Worm (Caenorhabditis elegans) whole organism, young adult: Measurements from ENCODE around the gene gcy-34.
A peak's percentile ranks its signal among the peaks of the same experiment; 100 is the strongest.

ENCODE experiments used
- D2030.7 ChIP-seq: fragments of 200-800 bp; sonication (Bioruptor generic); IDR thresholded peaks from 2 replicates; pipeline ENCODE4 v1.3.6; 2022; ENCODE audit warnings: missing genetic modification reagents, missing genetic modification characterization, missing compliant biosample characterization
- F37B4.10 ChIP-seq: fragments of 200-800 bp; sonication (Bioruptor generic); IDR thresholded peaks from 2 replicates; pipeline ENCODE4 v1.3.6; 2022; ENCODE audit warnings: missing genetic modification characterization, missing compliant biosample characterization
- F55B11.4 ChIP-seq: sonication (generic microtip); optimal IDR thresholded peaks from 2 replicates; lab custom pipeline; 2016; ENCODE audit warnings: missing compliant biosample characterization, missing genetic modification characterization, borderline replicate concordance; ENCODE audit not compliant: insufficient read depth
- F57A8.1 ChIP-seq: fragments of 200-800 bp; sonication (Bioruptor generic); optimal IDR thresholded peaks from 2 replicates; lab custom pipeline; 2018; ENCODE audit warnings: mild to moderate bottlenecking, missing genetic modification characterization, moderate library complexity, missing compliant biosample characterization
- T07F8.4 ChIP-seq: sonication (generic microtip); optimal IDR thresholded peaks from 2 replicates; lab custom pipeline; 2016; ENCODE audit warnings: mild to moderate bottlenecking, missing genetic modification characterization, moderate library complexity, missing compliant biosample characterization
- Y53F4B.3 ChIP-seq: fragments of 200-800 bp; sonication (Bioruptor generic); IDR thresholded peaks from 2 replicates; pipeline ENCODE4 v1.3.6; 2022; ENCODE audit warnings: missing genetic modification reagents, missing genetic modification characterization, missing compliant biosample characterization
- Y79H2A.3 ChIP-seq: fragments of 200-800 bp; sonication (Bioruptor generic); conservative IDR thresholded peaks from 2 replicates; pipeline ENCODE4 v1.3.6; 2022; ENCODE audit warnings: missing genetic modification reagents, missing genetic modification characterization, missing compliant biosample characterization
- ZK185.1 ChIP-seq: sonication (generic microtip); optimal IDR thresholded peaks from 2 replicates; lab custom pipeline; 2016; ENCODE audit warnings: mild to moderate bottlenecking, missing genetic modification characterization, missing compliant biosample characterization; ENCODE audit not compliant: poor library complexity, severe bottlenecking
- atf-7 ChIP-seq: sonication (generic microtip); optimal IDR thresholded peaks from 2 replicates; lab custom pipeline; 2017; ENCODE audit warnings: mild to moderate bottlenecking, missing genetic modification characterization, missing compliant biosample characterization
- ccch-3 ChIP-seq: fragments of 200-800 bp; sonication (Bioruptor generic); optimal IDR thresholded peaks from 2 replicates; lab custom pipeline; 2018; ENCODE audit warnings: mild to moderate bottlenecking, missing genetic modification characterization, missing compliant biosample characterization
- cebp-1 ChIP-seq, 2 experiments: fragments of 200-800 bp in 1 of 2; sonication (Bioruptor generic) in 1 of 2; sonication (generic microtip) in 1 of 2; IDR thresholded peaks in 1 of 2; optimal IDR thresholded peaks in 1 of 2; 2 replicates each; pipeline versions ENCODE4 v1.3.6 to Lab custom; 2017 to 2022; ENCODE audit warnings: missing compliant biosample characterization in 2 of 2, missing genetic modification characterization in 2 of 2, mild to moderate bottlenecking in 1 of 2, missing genetic modification reagents in 1 of 2, moderate library complexity in 1 of 2
- cebp-2 ChIP-seq: fragments of 200-800 bp; sonication (Bioruptor generic); IDR thresholded peaks from 2 replicates; pipeline ENCODE4 v1.3.6; 2022; ENCODE audit warnings: missing genetic modification characterization, missing compliant biosample characterization
- ceh-100 ChIP-seq: fragments of 200-800 bp; sonication (Bioruptor generic); IDR thresholded peaks from 2 replicates; pipeline ENCODE4 v1.3.6; 2022; ENCODE audit warnings: missing genetic modification reagents, missing genetic modification characterization, missing compliant biosample characterization
- ceh-27 ChIP-seq: fragments of 200-800 bp; sonication (Bioruptor generic); optimal IDR thresholded peaks from 2 replicates; lab custom pipeline; 2018; ENCODE audit warnings: mild to moderate bottlenecking, missing genetic modification characterization, moderate library complexity, missing compliant biosample characterization
- ceh-79 ChIP-seq: sonication (generic microtip); optimal IDR thresholded peaks from 2 replicates; lab custom pipeline; 2017; ENCODE audit warnings: mild to moderate bottlenecking, missing genetic modification characterization, missing compliant biosample characterization
- ceh-91 ChIP-seq: fragments of 200-800 bp; sonication (Bioruptor generic); IDR thresholded peaks from 2 replicates; pipeline ENCODE4 v1.3.6; 2022; ENCODE audit warnings: missing genetic modification reagents, missing genetic modification characterization, missing compliant biosample characterization
- dox-1 ChIP-seq: fragments of 200-800 bp; sonication (Bioruptor generic); IDR thresholded peaks from 2 replicates; pipeline ENCODE4 v1.3.6; 2022; ENCODE audit warnings: missing genetic modification reagents, missing genetic modification characterization, missing compliant biosample characterization
- dpl-1 ChIP-seq: fragments of 150-350 bp; optimal IDR thresholded peaks from 2 replicates; lab custom pipeline; 2014; ENCODE audit warnings: missing biosample characterization, missing genetic modification reagents, missing genetic modification characterization
- efl-1 ChIP-seq: fragments of 150-350 bp; optimal IDR thresholded peaks from 2 replicates; lab custom pipeline; 2014; ENCODE audit warnings: missing biosample characterization, missing genetic modification reagents, missing genetic modification characterization
- egl-44 ChIP-seq: fragments of 200-800 bp; sonication (Bioruptor generic); IDR thresholded peaks from 2 replicates; pipeline ENCODE4 v1.3.6; 2022; ENCODE audit warnings: missing genetic modification reagents, missing genetic modification characterization, missing compliant biosample characterization
- him-1 ChIP-seq: sonication (generic microtip); optimal IDR thresholded peaks from 2 replicates; lab custom pipeline; 2016; ENCODE audit warnings: missing genotype, missing genetic modification reagents, missing genetic modification characterization, missing compliant biosample characterization
- hmg-20 ChIP-seq: fragments of 200-800 bp; sonication (Bioruptor generic); IDR thresholded peaks from 2 replicates; pipeline ENCODE4 v1.3.6; 2022; ENCODE audit warnings: missing genetic modification reagents, missing genetic modification characterization, missing compliant biosample characterization
- hrde-1 ChIP-seq: sonication (generic microtip); optimal IDR thresholded peaks from 2 replicates; lab custom pipeline; 2016; ENCODE audit warnings: missing genetic modification characterization, mild to moderate bottlenecking, missing compliant biosample characterization, moderate library complexity, missing genotype, missing genetic modification reagents, borderline replicate concordance
- hsf-1 ChIP-seq: fragments of 200-800 bp; sonication (Bioruptor generic); IDR thresholded peaks from 2 replicates; pipeline ENCODE4 v1.3.6; 2022; ENCODE audit warnings: missing genetic modification reagents, missing genetic modification characterization, missing compliant biosample characterization
- lin-26 ChIP-seq: fragments of 200-800 bp; sonication (Bioruptor generic); IDR thresholded peaks from 2 replicates; pipeline ENCODE4 v1.3.6; 2022; ENCODE audit warnings: missing genetic modification reagents, missing genetic modification characterization, missing compliant biosample characterization
- lin-40 ChIP-seq: sonication (generic microtip); optimal IDR thresholded peaks from 2 replicates; lab custom pipeline; 2016; ENCODE audit warnings: missing genetic modification characterization, mild to moderate bottlenecking, missing compliant biosample characterization, missing genotype, missing genetic modification reagents
- lsy-27 ChIP-seq: sonication (generic microtip); optimal IDR thresholded peaks from 2 replicates; lab custom pipeline; 2017; ENCODE audit warnings: missing genetic modification characterization, mild to moderate bottlenecking, missing compliant biosample characterization, antibody characterized with exemption, missing genotype, borderline replicate concordance; ENCODE audit not compliant: insufficient read depth
- madf-8 ChIP-seq: fragments of 200-800 bp; sonication (Bioruptor generic); conservative IDR thresholded peaks from 2 replicates; pipeline ENCODE4 v1.3.6; 2022; ENCODE audit warnings: missing genetic modification reagents, missing genetic modification characterization, missing compliant biosample characterization
- mcd-1 ChIP-seq: fragments of 200-800 bp; sonication (Bioruptor generic); IDR thresholded peaks from 2 replicates; pipeline ENCODE4 v1.3.6; 2022; ENCODE audit warnings: missing genetic modification reagents, missing genetic modification characterization, missing compliant biosample characterization
- mes-4 ChIP-seq: sonication (generic microtip); optimal IDR thresholded peaks from 2 replicates; lab custom pipeline; 2016; ENCODE audit warnings: missing genotype, missing genetic modification characterization, missing compliant biosample characterization
- mxl-1 ChIP-seq: sonication (generic microtip); optimal IDR thresholded peaks from 2 replicates; lab custom pipeline; 2016; ENCODE audit warnings: missing genetic modification characterization, missing compliant biosample characterization
- nfya-1 ChIP-seq: sonication (generic microtip); optimal IDR thresholded peaks from 2 replicates; lab custom pipeline; 2017; ENCODE audit warnings: antibody characterized with exemption, missing compliant biosample characterization, missing genetic modification characterization, borderline replicate concordance; ENCODE audit not compliant: insufficient read depth
- nhr-80 ChIP-seq: sonication (generic microtip); optimal IDR thresholded peaks from 2 replicates; lab custom pipeline; 2016; ENCODE audit warnings: missing genetic modification characterization, missing compliant biosample characterization
- pha-4 ChIP-seq: fragments of 150-350 bp; sonication (generic microtip); optimal IDR thresholded peaks from 2 replicates; lab custom pipeline; 2014; ENCODE audit warnings: missing biosample characterization, missing genetic modification reagents, missing genetic modification characterization
- rcor-1 ChIP-seq: fragments of 200-800 bp; sonication (Bioruptor generic); IDR thresholded peaks from 2 replicates; pipeline ENCODE4 v1.3.6; 2022; ENCODE audit warnings: missing genetic modification reagents, missing genetic modification characterization, missing compliant biosample characterization
- snpc-3.4 ChIP-seq: sonication (generic microtip); optimal IDR thresholded peaks from 2 replicates; lab custom pipeline; 2017; ENCODE audit warnings: missing genetic modification characterization, mild to moderate bottlenecking, missing compliant biosample characterization, antibody characterized with exemption, moderate library complexity, missing genotype, missing genetic modification reagents
- tbp1 ChIP-seq: fragments of 200-800 bp; sonication (Bioruptor generic); optimal IDR thresholded peaks from 2 replicates; lab custom pipeline; 2018; ENCODE audit warnings: mild to moderate bottlenecking, missing genetic modification characterization, missing compliant biosample characterization
- zfh-2 ChIP-seq: fragments of 200-800 bp; sonication (Bioruptor generic); conservative IDR thresholded peaks from 2 replicates; pipeline ENCODE4 v1.3.6; 2022; ENCODE audit warnings: missing genetic modification reagents, missing genetic modification characterization, missing compliant biosample characterization
- ztf-22 ChIP-seq: fragments of 200-800 bp; sonication (Bioruptor generic); optimal IDR thresholded peaks from 2 replicates; lab custom pipeline; 2018; ENCODE audit warnings: mild to moderate bottlenecking, missing genetic modification characterization, moderate library complexity, missing compliant biosample characterization
- ztf-26 ChIP-seq: sonication (generic microtip); optimal IDR thresholded peaks from 2 replicates; lab custom pipeline; 2017; ENCODE audit warnings: missing genetic modification characterization, missing compliant biosample characterization
- ztf-3 ChIP-seq: fragments of 200-800 bp; sonication (Bioruptor generic); optimal IDR thresholded peaks from 2 replicates; lab custom pipeline; 2018; ENCODE audit warnings: mild to moderate bottlenecking, missing genetic modification characterization, missing compliant biosample characterization

The gcy-34 gene

DNA sequence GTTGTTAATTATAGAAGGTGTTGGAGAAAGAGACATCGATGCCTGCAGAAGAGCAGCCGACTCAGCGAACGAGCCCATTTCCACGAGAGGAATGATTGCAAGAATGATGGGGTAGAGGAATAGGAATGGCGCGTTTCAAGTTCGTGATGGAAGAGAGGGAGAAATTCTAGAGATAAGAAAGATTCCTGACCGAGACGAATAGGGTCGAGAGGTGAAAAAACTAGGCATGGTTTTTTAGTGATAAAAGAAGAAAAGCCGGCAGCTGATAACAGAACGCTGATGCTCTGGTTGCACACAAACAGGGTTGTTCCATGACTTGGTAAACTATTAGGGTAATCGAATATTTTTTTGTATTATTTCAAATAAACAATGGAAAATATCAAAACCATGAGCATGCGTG, 12.9 kb downstream of the gcy-34 start:
- TF ChIP-seq cebp-2 (no peak), F55B11.4 (tag; lab: Kevin White, UChicago) (no peak), ceh-100 (GFP tag; lab: Robert Waterston, UW) (no peak), madf-8 (GFP tag; lab: Robert Waterston, UW) (no peak), nhr-80 (tag; lab: Kevin White, UChicago) (peak; percentile 97), ZK185.1 (no peak), zfh-2 (peak; percentile 50; the same call in 1 of the 2 replicates), pha-4 (tag; lab: Kevin White, UChicago) (no peak), ccch-3 (GFP tag; lab: Kevin White, UChicago) (no peak), dpl-1 (GFP tag; lab: Kevin White, UChicago) (no peak), efl-1 (GFP tag; lab: Kevin White, UChicago) (no peak), ztf-3 (no peak), mes-4 (tag; lab: Kevin White, UChicago) (no peak), dox-1 (GFP tag; lab: Robert Waterston, UW) (peak; percentile 64), tbp1 (GFP tag; lab: Kevin White, UChicago) (no peak), cebp-1 (GFP tag; IDR thresholded peaks at IDR 0.05; lab: Robert Waterston, UW) (no peak), cebp-1 (tag; optimal IDR thresholded peaks at IDR 0.05; lab: Kevin White, UChicago) (peak; percentile 13), egl-44 (0 out of 2 replicates have a peak, but pooled peaks have one; percentile 59), ceh-79 (tag; lab: Kevin White, UChicago) (no peak), ztf-22 (GFP tag; lab: Kevin White, UChicago) (peak; percentile 52), ceh-91 (GFP tag; lab: Robert Waterston, UW) (no peak), D2030.7 (no peak), hmg-20 (no peak), mcd-1 (GFP tag; lab: Robert Waterston, UW) (no peak)
- TF ChIP-seq, all 124 proteins: peak for 6

DNA sequence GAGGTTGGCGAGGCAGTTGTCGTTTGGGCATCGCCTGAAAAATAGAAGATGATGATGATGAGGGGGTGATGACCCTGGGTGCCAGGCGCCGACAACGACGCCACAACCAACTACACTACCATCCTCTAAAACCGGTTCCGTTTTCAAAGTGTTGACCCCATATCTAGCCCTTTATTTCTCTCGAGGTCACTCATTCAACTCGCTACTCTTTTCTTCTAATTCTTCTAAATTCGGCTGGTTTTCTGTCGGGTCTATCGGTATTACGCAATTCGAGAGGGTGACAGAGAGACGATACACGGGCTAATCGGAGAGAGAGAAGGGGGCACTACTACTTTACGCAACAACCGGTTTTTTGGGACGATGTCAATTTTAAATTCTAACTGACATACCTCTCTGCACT, 14.4 kb downstream of the gcy-34 start:
- TF ChIP-seq F55B11.4 (tag; lab: Kevin White, UChicago) = no peak
- no peak for TF ChIP-seq cebp-2
- TF ChIP-seq ceh-100 (GFP tag; lab: Robert Waterston, UW) = no peak
- no peak for TF ChIP-seq ceh-79 (tag; lab: Kevin White, UChicago)
- TF ChIP-seq lin-40 (tag; lab: Kevin White, UChicago) = peak; percentile 49
- TF ChIP-seq nfya-1 (tag; lab: Kevin White, UChicago) = no peak
- no peak for TF ChIP-seq F57A8.1
- TF ChIP-seq ceh-27 = peak; percentile 64
- TF ChIP-seq Y53F4B.3 = no peak
- no peak for TF ChIP-seq hrde-1 (tag; lab: Kevin White, UChicago)
- TF ChIP-seq atf-7 (tag; lab: Kevin White, UChicago) = no peak
- peak; percentile 21; the same call in 1 of the 2 replicates for TF ChIP-seq lin-26 (GFP tag; lab: Robert Waterston, UW)
- no peak for TF ChIP-seq rcor-1 (GFP tag; lab: Robert Waterston, UW)
- peak; percentile 48 for TF ChIP-seq ztf-26
- TF ChIP-seq snpc-3.4 (tag; lab: Kevin White, UChicago) = no peak
- no peak for TF ChIP-seq lsy-27
- no peak for TF ChIP-seq Y79H2A.3
- TF ChIP-seq T07F8.4 = no peak
- no peak for TF ChIP-seq hmg-20
- TF ChIP-seq zfh-2 = no peak
- no peak for TF ChIP-seq him-1 (tag; lab: Kevin White, UChicago)
- no peak for TF ChIP-seq hsf-1 (GFP tag; lab: Robert Waterston, UW)
- no peak for TF ChIP-seq madf-8 (GFP tag; lab: Robert Waterston, UW)
- no peak for TF ChIP-seq ztf-22 (GFP tag; lab: Kevin White, UChicago)
- TF ChIP-seq cebp-1 (GFP tag; IDR thresholded peaks at IDR 0.05; lab: Robert Waterston, UW) = no peak
- TF ChIP-seq cebp-1 (tag; optimal IDR thresholded peaks at IDR 0.05; lab: Kevin White, UChicago) = peak; percentile 81
- no peak for TF ChIP-seq F37B4.10 (GFP tag; lab: Robert Waterston, UW)
- TF ChIP-seq mxl-1 (tag; lab: Kevin White, UChicago) = no peak
